Worm (Caenorhabditis elegans): Measurements from ENCODE around the gene nlp-16.

DNA sequence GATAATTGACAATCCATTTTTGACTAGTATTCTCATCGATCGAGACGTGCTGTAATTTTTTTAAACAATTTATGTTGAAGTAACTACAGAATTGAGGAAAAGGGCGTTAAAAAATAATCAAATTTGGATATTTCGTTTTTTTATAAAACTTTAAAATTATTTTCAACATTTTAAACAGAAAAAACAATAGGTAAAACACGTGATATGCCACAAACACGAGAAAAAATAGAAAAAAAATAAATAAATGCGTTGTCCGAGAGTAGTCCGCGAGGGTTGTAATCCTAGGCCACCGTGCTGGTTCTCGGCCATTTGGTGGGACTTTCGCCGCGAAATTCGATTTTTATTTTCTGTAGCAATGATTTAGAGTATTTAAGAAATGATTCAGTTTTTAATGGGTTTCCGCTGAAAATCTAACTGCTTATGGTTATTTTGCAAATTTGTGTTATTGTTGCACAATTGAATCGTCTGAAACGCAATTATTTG is 53.3 kb downstream of the nlp-16 start, which contains the start of gene C49A9.10:
- TF ChIP-seq elt-3 (tag; optimal IDR thresholded peaks at IDR 0.05), result no peak
- TF ChIP-seq lin-32 (GFP tag; optimal IDR thresholded peaks at IDR 0.05), result peak; percentile 1
- peak; percentile 35 for TF ChIP-seq lin-13 (tag; optimal IDR thresholded peaks at IDR 0.05)
- no peak for TF ChIP-seq sem-2 (GFP tag; optimal IDR thresholded peaks at IDR 0.05)

Data from whole organism, mixed stage, embryonic.